Worm (Caenorhabditis elegans): ENCODE data around the gene dct-12.

The dct-12 gene

DNA sequence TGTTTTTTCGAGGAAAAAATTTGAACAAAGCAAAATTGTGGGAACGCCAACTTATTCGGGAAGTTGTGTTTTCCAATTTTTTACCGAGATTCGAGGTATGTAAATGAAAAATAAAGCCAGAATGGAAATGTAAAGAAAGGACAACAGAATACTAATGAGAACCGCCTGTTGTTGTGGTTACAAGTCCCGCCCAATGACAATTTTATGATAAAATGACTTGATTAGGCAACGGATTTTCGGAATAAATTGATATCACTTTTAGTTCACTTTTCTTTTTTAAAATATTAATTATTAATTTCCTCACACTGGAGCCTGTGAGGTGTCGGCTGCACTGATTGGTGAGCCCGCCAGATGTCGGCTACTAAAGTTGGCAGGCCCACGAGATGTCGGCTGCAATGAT is at the start of gene dct-12:
Gene dct-12 (minus strand): TSS at position 101 of the 400 bp plus-strand sequence.
- TF ChIP-seq ref-1 (GFP tag; conservative IDR thresholded peaks at IDR 0.05): no peak

ce11 chrII:12481645-12482044 is 49.4 kb upstream of the dct-12 start:
- no peak for TF ChIP-seq flt-1 (GFP tag; IDR thresholded peaks at IDR 0.05)
- TF ChIP-seq klf-2 (GFP tag; conservative IDR thresholded peaks at IDR 0.05): no peak
- no peak for TF ChIP-seq ztf-29 (GFP tag; IDR thresholded peaks at IDR 0.05)
- no peak for TF ChIP-seq T22C8.4 (GFP tag; IDR thresholded peaks at IDR 0.05)
- no peak for TF ChIP-seq ztf-23 (GFP tag; IDR thresholded peaks at IDR 0.05)

DNA sequence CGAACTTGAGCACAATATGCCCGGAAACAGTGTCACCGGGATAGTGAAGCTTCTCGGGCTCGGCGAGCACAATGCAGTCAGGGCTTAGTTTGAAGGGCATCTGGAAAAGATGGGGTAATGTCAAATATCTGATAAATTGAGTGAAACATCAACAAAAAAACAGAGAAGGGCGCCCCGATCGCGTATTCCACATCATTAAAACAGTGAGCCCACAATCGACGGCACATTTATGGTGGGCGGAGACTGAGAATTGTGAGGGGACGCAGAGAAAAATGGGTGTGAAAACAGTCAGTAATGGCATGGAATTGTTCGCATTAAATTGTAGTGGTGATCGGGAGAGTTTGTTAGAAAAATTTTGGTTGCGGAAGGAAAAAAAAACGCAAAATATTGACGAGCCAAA is 48.6 kb upstream of the dct-12 start, which contains the start of gene arrd-9:
Gene arrd-9 (minus strand): TSS at position 101 of the 400 bp plus-strand sequence.
- TF ChIP-seq med-1 (GFP tag; optimal IDR thresholded peaks at IDR 0.05; ENCODE audit: insufficient read depth) (no peak), ref-1 (GFP tag; conservative IDR thresholded peaks at IDR 0.05) (no peak), ztf-29 (GFP tag; IDR thresholded peaks at IDR 0.05) (no peak), cog-1 (tag; optimal IDR thresholded peaks at IDR 0.05) (no peak), tab-1 (GFP tag; IDR thresholded peaks at IDR 0.05) (no peak), ztf-23 (GFP tag; IDR thresholded peaks at IDR 0.05) (no peak), flt-1 (GFP tag; IDR thresholded peaks at IDR 0.05) (no peak), T22C8.4 (GFP tag; IDR thresholded peaks at IDR 0.05) (no peak), klf-2 (GFP tag; conservative IDR thresholded peaks at IDR 0.05) (no peak)

DNA sequence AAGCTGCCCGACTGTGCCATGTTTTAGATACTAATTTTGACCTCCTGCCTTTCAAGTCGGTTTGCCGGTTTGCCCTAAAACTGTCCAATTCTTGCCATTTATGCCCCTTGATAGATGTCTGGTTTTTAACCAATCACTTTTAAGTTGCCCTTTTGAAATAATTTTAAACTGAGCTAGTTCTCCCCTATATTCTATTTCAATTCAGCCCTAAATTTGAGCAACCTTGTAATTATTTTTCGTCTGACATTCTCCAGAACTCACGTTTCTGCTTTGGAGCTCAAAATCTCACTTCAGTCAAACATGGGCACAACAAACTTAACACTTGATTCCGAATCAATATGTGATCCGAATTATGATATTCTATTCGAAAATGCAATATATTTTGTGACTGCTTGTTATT is 41.1 kb upstream of the dct-12 start, which contains the start of gene srg-17:
Gene srg-17 (plus strand): TSS at position 301 of the 400 bp plus-strand sequence.
- TF ChIP-seq cog-1 (tag; optimal IDR thresholded peaks at IDR 0.05): no peak
- no peak for TF ChIP-seq klf-2 (GFP tag; conservative IDR thresholded peaks at IDR 0.05)
- no peak for TF ChIP-seq tab-1 (GFP tag; IDR thresholded peaks at IDR 0.05)

DNA sequence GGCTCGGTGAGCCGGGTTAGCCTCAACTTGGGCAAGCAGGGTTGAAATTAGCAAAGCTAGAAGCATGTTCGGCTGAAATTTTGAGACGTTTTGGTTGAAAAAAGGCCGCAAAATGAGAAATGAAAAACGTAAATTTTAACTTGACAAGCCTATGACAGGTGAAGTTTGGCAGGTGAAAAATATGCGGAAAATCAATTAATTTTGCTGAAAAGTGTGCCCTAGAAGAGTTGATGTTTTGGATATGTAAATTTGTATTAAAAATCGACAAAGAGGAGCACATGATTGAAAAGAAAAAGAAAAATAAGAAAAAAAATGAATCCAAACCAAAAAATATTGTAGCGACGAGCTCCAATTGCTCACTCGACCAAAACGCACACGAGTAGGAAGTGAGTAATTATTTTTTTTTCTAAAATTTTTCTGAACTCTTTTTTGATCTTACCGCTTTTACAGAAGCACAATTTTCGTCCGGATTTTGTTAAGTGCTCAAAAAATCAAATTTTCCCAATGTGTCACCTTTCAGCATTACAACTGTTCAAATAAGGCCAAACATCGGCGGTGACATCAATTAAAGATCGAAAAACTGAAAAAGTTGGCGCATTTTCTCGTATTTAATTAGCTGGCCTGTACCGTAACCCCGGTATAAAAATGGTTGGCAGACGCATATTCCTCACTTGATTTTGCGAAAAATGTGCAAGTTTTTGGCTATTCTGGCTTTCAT is 39.0 kb upstream of the dct-12 start, which contains the start of the genes F15A4.5 and phat-8:
Gene F15A4.5 (minus strand): TSS at position 101 of the 718 bp plus-strand sequence.
Gene phat-8 (plus strand): TSS at position 668 of the 718 bp plus-strand sequence.
- no peak for TF ChIP-seq ztf-29 (GFP tag; IDR thresholded peaks at IDR 0.05)

ce11 chrII:12467047-12467446 is 34.8 kb upstream of the dct-12 start, which contains the start of gene srg-16:
Gene srg-16 (plus strand): TSS chrII:12467133.
- no peak for TF ChIP-seq flt-1 (GFP tag; IDR thresholded peaks at IDR 0.05)
- no peak for TF ChIP-seq med-1 (GFP tag; optimal IDR thresholded peaks at IDR 0.05; ENCODE audit: insufficient read depth)
- no peak for TF ChIP-seq ztf-29 (GFP tag; IDR thresholded peaks at IDR 0.05)

- TF ChIP-seq T22C8.4 (GFP tag; IDR thresholded peaks at IDR 0.05) (no peak), med-1 (GFP tag; optimal IDR thresholded peaks at IDR 0.05; ENCODE audit: insufficient read depth) (no peak), ref-1 (GFP tag; conservative IDR thresholded peaks at IDR 0.05) (no peak), ztf-29 (GFP tag; IDR thresholded peaks at IDR 0.05) (no peak), ztf-23 (GFP tag; IDR thresholded peaks at IDR 0.05) (no peak), tab-1 (GFP tag; IDR thresholded peaks at IDR 0.05) (no peak), klf-2 (GFP tag; conservative IDR thresholded peaks at IDR 0.05) (no peak), flt-1 (GFP tag; IDR thresholded peaks at IDR 0.05) (no peak), cog-1 (tag; optimal IDR thresholded peaks at IDR 0.05) (no peak)
Observed at ce11 chrII:12465557-12465956, 33.3 kb upstream of the dct-12 start, which contains the start of gene sre-37. Gene sre-37 (plus strand): TSS chrII:12465857.

DNA sequence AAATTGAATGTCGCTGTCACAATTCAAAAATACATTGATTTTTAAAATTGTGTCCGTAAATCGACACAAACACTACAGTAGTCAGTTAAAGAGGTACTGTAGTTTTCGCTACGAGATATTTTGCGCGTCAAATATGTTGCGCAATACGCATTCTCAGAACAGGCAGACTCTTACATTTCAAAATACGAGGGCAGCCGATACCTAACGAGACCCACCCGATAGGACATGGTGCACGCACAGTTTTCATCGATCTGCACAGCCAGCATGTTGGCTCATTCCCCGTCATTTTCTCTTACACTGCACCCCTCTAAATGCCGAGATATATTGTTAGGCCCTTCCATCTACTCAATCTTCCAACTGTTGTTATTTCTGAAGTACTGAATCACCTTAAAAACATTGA is 30.0 kb upstream of the dct-12 start, which contains the start of gene F15A4.2:
Gene F15A4.2 (plus strand): TSS at position 301 of the 400 bp plus-strand sequence.
- no peak for TF ChIP-seq flt-1 (GFP tag; IDR thresholded peaks at IDR 0.05)
- no peak for TF ChIP-seq klf-2 (GFP tag; conservative IDR thresholded peaks at IDR 0.05)
- TF ChIP-seq tab-1 (GFP tag; IDR thresholded peaks at IDR 0.05): no peak
- TF ChIP-seq T22C8.4 (GFP tag; IDR thresholded peaks at IDR 0.05): no peak; the same call in 1 of the 2 replicates
- no peak for TF ChIP-seq ref-1 (GFP tag; conservative IDR thresholded peaks at IDR 0.05)
- no peak for TF ChIP-seq ztf-23 (GFP tag; IDR thresholded peaks at IDR 0.05)
- TF ChIP-seq cog-1 (tag; optimal IDR thresholded peaks at IDR 0.05): no peak
- no peak for TF ChIP-seq med-1 (GFP tag; optimal IDR thresholded peaks at IDR 0.05; ENCODE audit: insufficient read depth)
- no peak for TF ChIP-seq ztf-29 (GFP tag; IDR thresholded peaks at IDR 0.05)

ce11 chrII:12460602-12461453 is 28.6 kb upstream of the dct-12 start, which contains the start of gene tag-280:
Gene tag-280 (plus strand): TSS chrII:12460652.
- no peak for TF ChIP-seq klf-2 (GFP tag; conservative IDR thresholded peaks at IDR 0.05)
- TF ChIP-seq T22C8.4 (GFP tag; IDR thresholded peaks at IDR 0.05): no peak
- no peak for TF ChIP-seq med-1 (GFP tag; optimal IDR thresholded peaks at IDR 0.05; ENCODE audit: insufficient read depth)
- no peak for TF ChIP-seq cog-1 (tag; optimal IDR thresholded peaks at IDR 0.05)
- TF ChIP-seq ztf-29 (GFP tag; IDR thresholded peaks at IDR 0.05): no peak
- TF ChIP-seq ref-1 (GFP tag; conservative IDR thresholded peaks at IDR 0.05): no peak
- no peak for TF ChIP-seq tab-1 (GFP tag; IDR thresholded peaks at IDR 0.05)
- no peak for TF ChIP-seq flt-1 (GFP tag; IDR thresholded peaks at IDR 0.05)
- TF ChIP-seq ztf-23 (GFP tag; IDR thresholded peaks at IDR 0.05): no peak

DNA sequence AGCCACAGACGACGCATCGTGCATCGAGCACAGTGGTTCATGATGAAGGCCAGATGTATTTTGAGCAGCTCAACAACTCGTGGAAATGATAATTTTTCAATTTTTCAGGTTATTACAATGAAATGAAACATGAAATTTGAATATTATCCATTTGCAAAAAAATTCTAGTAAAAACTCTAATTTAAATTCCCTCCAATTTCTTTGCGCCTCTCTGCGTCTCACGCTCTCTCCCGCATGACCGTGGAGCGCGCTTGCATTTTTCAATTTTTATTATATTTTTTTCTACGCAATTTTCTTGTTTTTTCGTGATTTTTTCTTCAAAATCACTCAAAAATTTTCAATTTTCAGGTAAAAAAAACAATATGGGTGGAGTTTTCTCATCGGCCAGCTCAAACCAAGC is 27.2 kb upstream of the dct-12 start, which contains the start of gene tag-281:
Gene tag-281 (plus strand): TSS at position 340 of the 400 bp plus-strand sequence.
- no peak for TF ChIP-seq ref-1 (GFP tag; conservative IDR thresholded peaks at IDR 0.05)
- 0 out of 2 replicates have a peak, but pooled peaks have one; percentile 44 for TF ChIP-seq ztf-23 (GFP tag; IDR thresholded peaks at IDR 0.05)
- TF ChIP-seq cog-1 (tag; optimal IDR thresholded peaks at IDR 0.05): peak; percentile 48
